Fruit fly (Drosophila melanogaster) whole organism, adult: ENCODE results near the gene Cnx99A.

Experiments used
- CG11617 ChIP-seq: fragments of 200-800 bp; sonication (Bioruptor generic); optimal IDR thresholded peaks from 2 replicates; lab custom pipeline; 2017; ENCODE audit warnings: mild to moderate bottlenecking, missing biosample characterization, missing genetic modification reagents, missing genetic modification characterization
- CG12768 ChIP-seq: fragments of 200-800 bp; sonication (Bioruptor generic); optimal IDR thresholded peaks from 2 replicates; lab custom pipeline; 2017; ENCODE audit warnings: missing biosample characterization, missing genetic modification characterization, mild to moderate bottlenecking, moderate library complexity, missing genetic modification reagents
- CG14711 ChIP-seq: fragments of 200-800 bp; sonication (Bioruptor generic); optimal IDR thresholded peaks from 2 replicates; lab custom pipeline; 2018; ENCODE audit warnings: missing biosample characterization, mild to moderate bottlenecking, missing genetic modification characterization, moderate library complexity
- CG1620 ChIP-seq: fragments of 200-800 bp; sonication (Bioruptor generic); optimal IDR thresholded peaks from 2 replicates; lab custom pipeline; 2016; ENCODE audit warnings: missing biosample characterization, missing genetic modification characterization
- CG33017 ChIP-seq: fragments of 200-800 bp; sonication (Bioruptor generic); optimal IDR thresholded peaks from 2 replicates; lab custom pipeline; 2018; ENCODE audit warnings: missing biosample characterization, mild to moderate bottlenecking, missing genetic modification characterization, moderate library complexity
- CG5204 ChIP-seq: fragments of 200-800 bp; sonication (Bioruptor generic); optimal IDR thresholded peaks from 2 replicates; lab custom pipeline; 2016; ENCODE audit warnings: missing biosample characterization, missing genetic modification characterization
- CG7045 ChIP-seq: fragments of 200-800 bp; sonication (Bioruptor generic); optimal IDR thresholded peaks from 2 replicates; lab custom pipeline; 2017; ENCODE audit warnings: missing biosample characterization, mild to moderate bottlenecking, missing genetic modification characterization
- CG7101 ChIP-seq: fragments of 200-800 bp; sonication (Bioruptor generic); optimal IDR thresholded peaks from 2 replicates; lab custom pipeline; 2018; ENCODE audit warnings: missing biosample characterization, mild to moderate bottlenecking, missing genetic modification characterization, moderate library complexity
- Clk ChIP-seq: fragments of 200-800 bp; sonication (Bioruptor generic); optimal IDR thresholded peaks from 2 replicates; lab custom pipeline; 2017; ENCODE audit warnings: missing biosample characterization, missing genetic modification characterization
- Crg-1 ChIP-seq: fragments of 200-800 bp; sonication (Bioruptor generic); optimal IDR thresholded peaks from 2 replicates; lab custom pipeline; 2016; ENCODE audit warnings: missing biosample characterization, missing genetic modification characterization
- Hr96 ChIP-seq: fragments of 200-800 bp; sonication (Bioruptor generic); optimal IDR thresholded peaks from 2 replicates; lab custom pipeline; 2016; ENCODE audit warnings: missing biosample characterization, missing genetic modification characterization
- Mnt ChIP-seq: fragments of 200-800 bp; sonication (Bioruptor generic); optimal IDR thresholded peaks from 2 replicates; lab custom pipeline; 2016; ENCODE audit warnings: missing biosample characterization, mild to moderate bottlenecking, missing genetic modification characterization
- bab1 ChIP-seq: fragments of 200-800 bp; sonication (Bioruptor generic); optimal IDR thresholded peaks from 3 replicates; lab custom pipeline; 2019; ENCODE audit warnings: missing biosample characterization, mild to moderate bottlenecking, missing genetic modification characterization, moderate library complexity
- cic ChIP-seq: fragments of 200-800 bp; sonication (Bioruptor generic); optimal IDR thresholded peaks from 2 replicates; lab custom pipeline; 2017; ENCODE audit warnings: missing biosample characterization, mild to moderate bottlenecking, missing genetic modification characterization, moderate library complexity
- cnc ChIP-seq, 2 experiments: fragments of >200 bp; optimal IDR thresholded peaks; 2 replicates each; lab custom pipeline; 2017
- kay ChIP-seq: fragments of 200-800 bp; sonication (Bioruptor generic); peaks from one replicate; lab custom pipeline; 2016; ENCODE audit warnings: missing biosample characterization, missing genetic modification characterization, borderline replicate concordance
- ovo ChIP-seq: fragments of 200-800 bp; sonication (Bioruptor generic); optimal IDR thresholded peaks from 2 replicates; lab custom pipeline; 2016; ENCODE audit warnings: missing biosample characterization, missing genetic modification characterization
- pad ChIP-seq: fragments of 200-800 bp; sonication (Bioruptor generic); optimal IDR thresholded peaks from 3 replicates; lab custom pipeline; 2017; ENCODE audit warnings: missing biosample characterization, missing genetic modification characterization, mild to moderate bottlenecking, moderate library complexity, missing genetic modification reagents
- tj ChIP-seq: fragments of 200-800 bp; sonication (Bioruptor generic); optimal IDR thresholded peaks from 3 replicates; lab custom pipeline; 2017; ENCODE audit warnings: missing biosample characterization, mild to moderate bottlenecking, missing genetic modification characterization, moderate library complexity
- toe ChIP-seq: fragments of 200-800 bp; sonication (Bioruptor generic); optimal IDR thresholded peaks from 2 replicates; lab custom pipeline; 2016; ENCODE audit warnings: missing biosample characterization, missing genetic modification characterization

The Cnx99A gene

dm6 chr3R:29319481-29320289 lies at the start of gene Cnx99A:
TSS of gene Cnx99A (minus strand) at chr3R:29319644.
- peak; percentile 18 for TF ChIP-seq Mnt (GFP tag; lab: Kevin White, UChicago)
- TF ChIP-seq Crg-1, result peak; percentile 55
- TF ChIP-seq CG7101 (tag; lab: Kevin White, UChicago), result peak; percentile 76
- TF ChIP-seq CG5204 (GFP tag; lab: Kevin White, UChicago), result peak; percentile 69
- peak; percentile 82 for TF ChIP-seq CG7045 (GFP tag; lab: Kevin White, UChicago)
- peak; percentile 48 for TF ChIP-seq Hr96 (GFP tag; lab: Kevin White, UChicago)
- peak; percentile 56 for TF ChIP-seq pad
- peak; percentile 58 for TF ChIP-seq CG12768
- TF ChIP-seq tj, result peak; percentile 48
- peak; percentile 1 for TF ChIP-seq Clk (GFP tag; lab: Kevin White, UChicago)
- peak; percentile 72 for TF ChIP-seq CG14711 (tag; lab: Kevin White, UChicago)
- TF ChIP-seq CG1620 (GFP tag; lab: Kevin White, UChicago), result peak; percentile 56
- peak; percentile 73 for TF ChIP-seq toe (GFP tag; lab: Kevin White, UChicago)
- peak; percentile 76 for TF ChIP-seq CG11617
- peak; percentile 80 for TF ChIP-seq kay (GFP tag; lab: Kevin White, UChicago)
- peak; percentile 81 for TF ChIP-seq bab1 (GFP tag; lab: Kevin White, UChicago)
- peak; percentile 72 for TF ChIP-seq CG33017 (tag; lab: Kevin White, UChicago)

- TF ChIP-seq cnc (optimal IDR thresholded peaks at IDR 0.05; lab: Kevin White, UChicago), result no peak
- TF ChIP-seq Hr96 (GFP tag; lab: Kevin White, UChicago), result no peak
- no peak for TF ChIP-seq pad
- TF ChIP-seq tj, result no peak
- no peak for TF ChIP-seq kay (GFP tag; lab: Kevin White, UChicago)
- TF ChIP-seq CG33017 (tag; lab: Kevin White, UChicago), result no peak
- TF ChIP-seq CG7045 (GFP tag; lab: Kevin White, UChicago), result no peak
- no peak for TF ChIP-seq ovo (GFP tag; lab: Kevin White, UChicago)
- no peak for TF ChIP-seq toe (GFP tag; lab: Kevin White, UChicago)
Measured at dm6 chr3R:29369038-29369437, 49.6 kb upstream of the Cnx99A start, which contains the start of gene CG45546. TSS of gene CG45546 (plus strand) at chr3R:29369338.

- TF ChIP-seq Hr96 (GFP tag; lab: Kevin White, UChicago) (no peak), kay (GFP tag; lab: Kevin White, UChicago) (no peak), CG7101 (tag; lab: Kevin White, UChicago) (no peak), CG5204 (GFP tag; lab: Kevin White, UChicago) (no peak), CG12768 (no peak), bab1 (GFP tag; lab: Kevin White, UChicago) (no peak), CG11617 (no peak), Mnt (GFP tag; lab: Kevin White, UChicago) (no peak), cnc (optimal IDR thresholded peaks at IDR 0.05; lab: Kevin White, UChicago) (no peak), pad (no peak), Clk (GFP tag; lab: Kevin White, UChicago) (no peak), CG33017 (tag; lab: Kevin White, UChicago) (no peak), tj (no peak), Crg-1 (no peak), ovo (GFP tag; lab: Kevin White, UChicago) (no peak)
Measured at dm6 chr3R:29362391-29362790, 42.9 kb upstream of the Cnx99A start.

- TF ChIP-seq cnc (optimal IDR thresholded peaks at IDR 0.05; lab: Kevin White, UChicago) (no peak), CG5204 (GFP tag; lab: Kevin White, UChicago) (no peak), tj (no peak), CG14711 (tag; lab: Kevin White, UChicago) (no peak), pad (no peak), toe (GFP tag; lab: Kevin White, UChicago) (no peak), Mnt (GFP tag; lab: Kevin White, UChicago) (no peak), CG11617 (no peak), Crg-1 (no peak), cic (GFP tag; lab: Kevin White, UChicago) (no peak), Clk (GFP tag; lab: Kevin White, UChicago) (no peak), bab1 (GFP tag; lab: Kevin White, UChicago) (no peak)
Measured at dm6 chr3R:29353487-29353886, 34.0 kb upstream of the Cnx99A start.

- no peak for TF ChIP-seq ovo (GFP tag; lab: Kevin White, UChicago)
- TF ChIP-seq Mnt (GFP tag; lab: Kevin White, UChicago), result no peak
- TF ChIP-seq cic (GFP tag; lab: Kevin White, UChicago), result no peak
- TF ChIP-seq cnc (optimal IDR thresholded peaks at IDR 0.05; lab: Kevin White, UChicago), result no peak
- TF ChIP-seq toe (GFP tag; lab: Kevin White, UChicago), result no peak
- no peak for TF ChIP-seq CG12768
- TF ChIP-seq CG5204 (GFP tag; lab: Kevin White, UChicago), result no peak
- no peak for TF ChIP-seq Hr96 (GFP tag; lab: Kevin White, UChicago)
- no peak for TF ChIP-seq bab1 (GFP tag; lab: Kevin White, UChicago)
- TF ChIP-seq kay (GFP tag; lab: Kevin White, UChicago), result no peak
- TF ChIP-seq CG14711 (tag; lab: Kevin White, UChicago), result no peak
- TF ChIP-seq tj, result no peak
- TF ChIP-seq CG7101 (tag; lab: Kevin White, UChicago), result no peak
Measured at dm6 chr3R:29328607-29329006, 9.2 kb upstream of the Cnx99A start.

dm6 chr3R:29322637-29323036 lies 3.2 kb upstream of the Cnx99A start:
- TF ChIP-seq Hr96 (GFP tag; lab: Kevin White, UChicago) (no peak), tj (no peak), CG12768 (no peak), CG33017 (tag; lab: Kevin White, UChicago) (no peak), ovo (GFP tag; lab: Kevin White, UChicago) (no peak), cic (GFP tag; lab: Kevin White, UChicago) (no peak), CG1620 (GFP tag; lab: Kevin White, UChicago) (no peak), CG5204 (GFP tag; lab: Kevin White, UChicago) (no peak), Crg-1 (no peak), CG7045 (GFP tag; lab: Kevin White, UChicago) (no peak), CG7101 (tag; lab: Kevin White, UChicago) (no peak), bab1 (GFP tag; lab: Kevin White, UChicago) (no peak), CG11617 (no peak), pad (no peak), cnc (optimal IDR thresholded peaks at IDR 0.05; lab: Kevin White, UChicago) (no peak), Clk (GFP tag; lab: Kevin White, UChicago) (no peak), Mnt (GFP tag; lab: Kevin White, UChicago) (no peak), kay (GFP tag; lab: Kevin White, UChicago) (no peak), CG14711 (tag; lab: Kevin White, UChicago) (no peak), toe (GFP tag; lab: Kevin White, UChicago) (no peak)
